Worm (Caenorhabditis elegans) whole organism, L4 larva: ENCODE measurements around the gene T21B4.3.

Source experiments
- nhr-10 ChIP-seq: fragments of 150-350 bp; optimal IDR thresholded peaks from 2 replicates; lab custom pipeline; 2014; ENCODE audit warnings: missing biosample characterization, missing genetic modification characterization
- nhr-11 ChIP-seq: fragments of 150-350 bp; optimal IDR thresholded peaks from 2 replicates; lab custom pipeline; 2014; ENCODE audit warnings: missing biosample characterization, missing genetic modification characterization
- pqm-1 ChIP-seq: sonication (generic microtip); optimal IDR thresholded peaks from 2 replicates; lab custom pipeline; 2017; ENCODE audit warnings: missing biosample characterization, missing genetic modification characterization

DNA sequence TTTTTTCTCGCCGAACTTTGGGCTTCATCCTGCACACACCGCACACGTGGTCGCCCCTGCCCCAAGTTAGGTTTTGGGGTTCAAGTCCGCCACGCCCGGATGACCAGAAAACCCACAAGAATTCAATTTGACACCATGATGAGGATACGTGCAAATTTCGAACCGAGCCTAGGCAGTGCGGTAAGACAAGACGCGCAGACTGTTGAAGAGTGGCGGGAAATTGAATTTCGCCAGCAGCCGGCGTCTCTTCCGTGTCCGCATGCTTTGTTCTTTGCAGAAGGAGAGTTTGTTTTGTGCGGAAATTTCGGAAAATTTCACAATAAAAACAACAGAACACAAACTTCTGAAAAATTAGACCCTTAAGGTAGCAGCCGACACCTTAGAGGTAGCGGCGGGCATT lies 3.1 kb upstream of the T21B4.3 start:
- TF ChIP-seq nhr-10 (no peak), pqm-1 (tag; lab: Kevin White, UChicago) (no peak), nhr-11 (no peak)
